Worm (Caenorhabditis elegans) whole organism, L4 larva: ENCODE results near the gene B0334.20.
A peak's percentile ranks its signal among the peaks of the same experiment; 100 is the strongest.

ENCODE experiments used
- F10B5.3 ChIP-seq: sonication (generic microtip); optimal IDR thresholded peaks from 2 replicates; lab custom pipeline; 2016; ENCODE audit warnings: mild to moderate bottlenecking, missing genetic modification characterization, missing compliant biosample characterization
- F26F4.8 ChIP-seq: fragments of 200-800 bp; sonication (Bioruptor generic); conservative IDR thresholded peaks from 2 replicates; pipeline ENCODE4 v1.3.6; 2022; ENCODE audit warnings: missing genetic modification characterization, missing compliant biosample characterization
- F44E2.7 ChIP-seq: fragments of 200-800 bp; sonication (Bioruptor generic); IDR thresholded peaks from 2 replicates; pipeline ENCODE4 v2.1.2; 2022; ENCODE audit warnings: missing genetic modification characterization, missing compliant biosample characterization
- T20F7.1 ChIP-seq: fragments of 200-800 bp; sonication (Bioruptor generic); optimal IDR thresholded peaks from 2 replicates; lab custom pipeline; 2018; ENCODE audit warnings: mild to moderate bottlenecking, missing genetic modification characterization, missing compliant biosample characterization
- Y5F2A.4 ChIP-seq: fragments of 200-800 bp; sonication (Bioruptor generic); optimal IDR thresholded peaks from 2 replicates; lab custom pipeline; 2018; ENCODE audit warnings: mild to moderate bottlenecking, missing genetic modification characterization, missing compliant biosample characterization
- ZK546.5 ChIP-seq, 2 experiments: sonication (generic microtip); optimal IDR thresholded peaks; 2 replicates each; lab custom pipeline; 2017; ENCODE audit warnings: missing biosample characterization in 2 of 2, missing genetic modification characterization in 2 of 2
- ama-1 ChIP-seq: fragments of 150-350 bp; optimal IDR thresholded peaks from 2 replicates; lab custom pipeline; 2014; ENCODE audit warnings: inconsistent platforms, mixed read lengths
- ceh-62 ChIP-seq: sonication (generic microtip); optimal IDR thresholded peaks from 2 replicates; lab custom pipeline; 2017; ENCODE audit warnings: missing biosample characterization, missing genetic modification characterization
- ceh-82 ChIP-seq: sonication (generic microtip); optimal IDR thresholded peaks from 2 replicates; lab custom pipeline; 2017; ENCODE audit warnings: missing biosample characterization, missing genetic modification characterization
- ctbp-1 ChIP-seq: fragments of 200-800 bp; sonication (Bioruptor generic); IDR thresholded peaks from 2 replicates; pipeline ENCODE4 v1.3.6; 2022; ENCODE audit warnings: missing genetic modification reagents, missing genetic modification characterization, missing compliant biosample characterization
- daf-16 ChIP-seq, 3 experiments: sonication (generic microtip); optimal IDR thresholded peaks; 2 replicates each; lab custom pipeline; 2016 to 2017; ENCODE audit warnings: missing genetic modification characterization in 3 of 3, missing genetic modification reagents in 3 of 3, mild to moderate bottlenecking in 2 of 3, missing compliant biosample characterization in 2 of 3, missing biosample characterization in 1 of 3, moderate library complexity in 1 of 3
- daf-8 ChIP-seq: fragments of 200-800 bp; sonication (Bioruptor generic); IDR thresholded peaks from 2 replicates; pipeline ENCODE4 v1.3.6; 2022; ENCODE audit warnings: missing genetic modification characterization, missing compliant biosample characterization
- dmd-6 ChIP-seq: fragments of 200-800 bp; sonication (Bioruptor generic); IDR thresholded peaks from 2 replicates; pipeline ENCODE4 v1.3.6; 2022; ENCODE audit warnings: missing genetic modification reagents, missing genetic modification characterization, missing compliant biosample characterization
- dmd-8 ChIP-seq: fragments of 200-800 bp; sonication (Bioruptor generic); IDR thresholded peaks from 2 replicates; pipeline ENCODE4 v1.3.6; 2022; ENCODE audit warnings: missing genetic modification characterization, missing compliant biosample characterization
- dmd-9 ChIP-seq: fragments of 200-800 bp; sonication (Bioruptor generic); IDR thresholded peaks from 2 replicates; pipeline ENCODE4 v1.3.6; 2022; ENCODE audit warnings: missing genetic modification reagents, missing genetic modification characterization, missing compliant biosample characterization
- dve-1 ChIP-seq: sonication (generic microtip); optimal IDR thresholded peaks from 2 replicates; lab custom pipeline; 2017; ENCODE audit warnings: antibody characterized with exemption, mild to moderate bottlenecking, missing genetic modification characterization, missing compliant biosample characterization; ENCODE audit not compliant: insufficient read depth
- hif-1 ChIP-seq, 2 experiments: sonication (generic microtip); optimal IDR thresholded peaks; 2 replicates each; lab custom pipeline; 2016 to 2017; ENCODE audit warnings: missing compliant biosample characterization in 2 of 2, missing genetic modification characterization in 2 of 2, missing genetic modification reagents in 2 of 2, missing genotype in 2 of 2, mild to moderate bottlenecking in 1 of 2
- hlh-11 ChIP-seq: fragments of 200-800 bp; sonication (Bioruptor generic); optimal IDR thresholded peaks from 2 replicates; lab custom pipeline; 2018; ENCODE audit warnings: mild to moderate bottlenecking, missing genetic modification characterization, missing compliant biosample characterization
- hlh-30 ChIP-seq: sonication (generic microtip); optimal IDR thresholded peaks from 2 replicates; lab custom pipeline; 2017; ENCODE audit warnings: antibody characterized with exemption, mild to moderate bottlenecking, missing genetic modification characterization, missing compliant biosample characterization; ENCODE audit not compliant: insufficient read depth
- lin-15B ChIP-seq: fragments of 150-350 bp; sonication (generic microtip); optimal IDR thresholded peaks from 3 replicates; lab custom pipeline; 2014; ENCODE audit warnings: missing biosample characterization, missing genetic modification characterization
- lin-29 ChIP-seq: fragments of 200-800 bp; sonication (Bioruptor generic); IDR thresholded peaks from 2 replicates; pipeline ENCODE4 v1.3.6; 2022; ENCODE audit warnings: missing genetic modification reagents, missing genetic modification characterization, missing compliant biosample characterization
- lsy-2 ChIP-seq, 2 experiments: fragments of 150-350 bp in 1 of 2; sonication (generic microtip) in 1 of 2; optimal IDR thresholded peaks; 2 replicates each; lab custom pipeline; 2014 to 2017; ENCODE audit warnings: missing biosample characterization in 2 of 2, missing genetic modification characterization in 2 of 2
- mdl-1 ChIP-seq, 2 experiments: fragments of 150-350 bp in 1 of 2; sonication (generic microtip) in 1 of 2; optimal IDR thresholded peaks; 2 replicates each; lab custom pipeline; 2014 to 2017; ENCODE audit warnings: missing biosample characterization in 2 of 2, missing genetic modification characterization in 2 of 2
- mep-1 ChIP-seq: fragments of 150-350 bp; sonication (generic microtip); optimal IDR thresholded peaks from 3 replicates; lab custom pipeline; 2014; ENCODE audit warnings: missing biosample characterization, missing genetic modification characterization
- mes-2 ChIP-seq: sonication (generic microtip); optimal IDR thresholded peaks from 2 replicates; lab custom pipeline; 2016; ENCODE audit warnings: missing genotype, mild to moderate bottlenecking, missing genetic modification characterization, missing compliant biosample characterization; ENCODE audit not compliant: poor library complexity, severe bottlenecking
- mxl-3 ChIP-seq: fragments of 200-800 bp; sonication (Bioruptor generic); optimal IDR thresholded peaks from 2 replicates; lab custom pipeline; 2018; ENCODE audit warnings: mild to moderate bottlenecking, missing genetic modification characterization, missing compliant biosample characterization
- nhr-10 ChIP-seq: fragments of 150-350 bp; optimal IDR thresholded peaks from 2 replicates; lab custom pipeline; 2014; ENCODE audit warnings: missing biosample characterization, missing genetic modification characterization
- nhr-111 ChIP-seq: fragments of 200-800 bp; sonication (Bioruptor generic); optimal IDR thresholded peaks from 2 replicates; lab custom pipeline; 2018; ENCODE audit warnings: mild to moderate bottlenecking, missing genetic modification characterization, missing compliant biosample characterization
- nhr-28 ChIP-seq: fragments of 150-350 bp; optimal IDR thresholded peaks from 2 replicates; lab custom pipeline; 2014; ENCODE audit warnings: missing biosample characterization, missing genetic modification characterization
- nhr-48 ChIP-seq: sonication (generic microtip); optimal IDR thresholded peaks from 2 replicates; lab custom pipeline; 2016; ENCODE audit warnings: mild to moderate bottlenecking, missing genetic modification characterization, missing compliant biosample characterization
- nhr-77 ChIP-seq: fragments of 150-350 bp; optimal IDR thresholded peaks from 2 replicates; lab custom pipeline; 2014; ENCODE audit warnings: missing biosample characterization, missing genetic modification characterization
- php-3 ChIP-seq: fragments of 200-800 bp; sonication (Bioruptor generic); IDR thresholded peaks from 2 replicates; pipeline ENCODE4 v1.3.6; 2022; ENCODE audit warnings: missing genetic modification reagents, missing genetic modification characterization, missing compliant biosample characterization
- pqm-1 ChIP-seq: sonication (generic microtip); optimal IDR thresholded peaks from 2 replicates; lab custom pipeline; 2017; ENCODE audit warnings: missing biosample characterization, missing genetic modification characterization
- saeg-2 ChIP-seq: fragments of 200-800 bp; sonication (Bioruptor generic); IDR thresholded peaks from 2 replicates; pipeline ENCODE4 v1.3.6; 2022; ENCODE audit warnings: missing genetic modification reagents, missing genetic modification characterization, missing compliant biosample characterization
- set-16 ChIP-seq: fragments of 200-800 bp; sonication (Bioruptor generic); IDR thresholded peaks from 2 replicates; pipeline ENCODE4 v1.3.6; 2022; ENCODE audit warnings: missing genetic modification reagents, missing genetic modification characterization, missing compliant biosample characterization
- skn-1 ChIP-seq: fragments of 150-350 bp; optimal IDR thresholded peaks from 2 replicates; lab custom pipeline; 2014; ENCODE audit warnings: missing biosample characterization, missing genetic modification characterization
- snpc-4 ChIP-seq: fragments of 150-350 bp; optimal IDR thresholded peaks from 2 replicates; lab custom pipeline; 2014; ENCODE audit warnings: missing biosample characterization, missing genetic modification characterization
- unc-39 ChIP-seq: sonication (generic microtip); optimal IDR thresholded peaks from 2 replicates; lab custom pipeline; 2017; ENCODE audit warnings: missing biosample characterization, missing genetic modification characterization
- unc-62 ChIP-seq, 3 experiments: fragments of 150-350 bp in 1 of 3; sonication (generic microtip); optimal IDR thresholded peaks in 2 of 3; peaks in 1 of 3; 1 replicate in 1 of 3; 2 replicates in 2 of 3; lab custom pipeline; 2014 to 2017; ENCODE audit warnings: missing biosample characterization in 3 of 3, missing genetic modification characterization in 3 of 3, missing genetic modification reagents in 3 of 3, missing genotype in 1 of 3
- zfp-3 ChIP-seq: fragments of 200-800 bp; sonication (Bioruptor generic); conservative IDR thresholded peaks from 2 replicates; pipeline ENCODE4 v1.3.6; 2022; ENCODE audit warnings: missing genetic modification reagents, missing genetic modification characterization, missing compliant biosample characterization
- zip-2 ChIP-seq: fragments of 150-350 bp; optimal IDR thresholded peaks from 2 replicates; lab custom pipeline; 2014; ENCODE audit warnings: missing biosample characterization, missing genetic modification characterization

B0334.20 gene

ce11 chrII:11472542-11472941 is 27.7 kb downstream of the B0334.20 start (continued):
- no peak for TF ChIP-seq ctbp-1 (GFP tag; lab: Robert Waterston, UW)
- TF ChIP-seq nhr-10, result peak; percentile 33
- TF ChIP-seq mdl-1 (tag; optimal IDR thresholded peaks at IDR 0.05; lab: Kevin White, UChicago), result peak; percentile 14 to 83
- TF ChIP-seq snpc-4 (tag; lab: Kevin White, UChicago), result no peak
- peak in 1 of 2 experiments; percentile 56 for TF ChIP-seq lsy-2 (tag; optimal IDR thresholded peaks at IDR 0.05; lab: Kevin White, UChicago)
- TF ChIP-seq dmd-8 (GFP tag; lab: Robert Waterston, UW), result no peak
- TF ChIP-seq F26F4.8 (GFP tag; lab: Robert Waterston, UW), result no peak
- no peak for TF ChIP-seq saeg-2

ce11 chrII:11471916-11472315 is 28.3 kb downstream of the B0334.20 start, which contains the start of gene mfn-1:
TSS of gene mfn-1 (minus strand) at chrII:11472016.
- TF ChIP-seq lin-29 (no peak), php-3 (GFP tag; lab: Robert Waterston, UW) (no peak), ceh-82 (no peak)

- no peak for TF ChIP-seq ZK546.5 (tag; optimal IDR thresholded peaks at IDR 0.05; lab: Kevin White, UChicago)
- peak in 1 of 2 experiments; percentile 49 for TF ChIP-seq hif-1 (tag; optimal IDR thresholded peaks at IDR 0.05; lab: Kevin White, UChicago)
- TF ChIP-seq dmd-6 (GFP tag; lab: Robert Waterston, UW), result peak; percentile 33; the same call in 1 of the 2 replicates
- no peak for TF ChIP-seq nhr-111
- peak; percentile 62 for TF ChIP-seq mep-1
- no peak for TF ChIP-seq F44E2.7
- TF ChIP-seq pqm-1 (tag; lab: Kevin White, UChicago), result peak; percentile 45
- peak; percentile 2 for TF ChIP-seq nhr-77
- no peak for TF ChIP-seq F10B5.3
- peak; percentile 53 for TF ChIP-seq hlh-11 (tag; lab: Kevin White, UChicago)
- TF ChIP-seq hlh-30 (tag; lab: Kevin White, UChicago), result peak; percentile 13
- TF ChIP-seq ama-1 (lab: Kevin White, UChicago), result peak; percentile 28
- TF ChIP-seq mes-2 (tag; lab: Kevin White, UChicago), result peak; percentile 11
- no peak for TF ChIP-seq lin-15B
- TF ChIP-seq ceh-62, result no peak
- no peak for TF ChIP-seq unc-39 (tag; lab: Kevin White, UChicago)
- TF ChIP-seq lsy-2 (tag; optimal IDR thresholded peaks at IDR 0.05; lab: Kevin White, UChicago), result no peak
- no peak for TF ChIP-seq dmd-9
- no peak for TF ChIP-seq Y5F2A.4
- TF ChIP-seq daf-16 (GFP tag; optimal IDR thresholded peaks at IDR 0.05; lab: Kevin White, UChicago), result no peak
- TF ChIP-seq daf-16 (tag; optimal IDR thresholded peaks at IDR 0.05; lab: Kevin White, UChicago), result peak; percentile 28
- TF ChIP-seq zfp-3 (GFP tag; lab: Robert Waterston, UW), result no peak
- no peak for TF ChIP-seq nhr-48
- TF ChIP-seq zip-2 (tag; lab: Kevin White, UChicago), result no peak
- no peak for TF ChIP-seq unc-62 (GFP tag; optimal IDR thresholded peaks at IDR 0.05 in 1 of 2; lab: Kevin White, UChicago)
- TF ChIP-seq unc-62 (tag; optimal IDR thresholded peaks at IDR 0.05; lab: Kevin White, UChicago), result no peak
- TF ChIP-seq set-16 (GFP tag; lab: Robert Waterston, UW), result no peak
- peak; percentile 7 for TF ChIP-seq dve-1 (tag; lab: Kevin White, UChicago)
- peak; percentile 98 for TF ChIP-seq nhr-28 (tag; lab: Kevin White, UChicago)
- no peak for TF ChIP-seq skn-1
- peak; percentile 26 for TF ChIP-seq T20F7.1 (GFP tag; lab: Kevin White, UChicago)
- peak in 1 of 2 experiments; percentile 12 for TF ChIP-seq mdl-1 (tag; optimal IDR thresholded peaks at IDR 0.05; lab: Kevin White, UChicago)
- TF ChIP-seq mxl-3 (GFP tag; lab: Kevin White, UChicago), result peak; percentile 49
- TF ChIP-seq daf-8 (GFP tag; lab: Robert Waterston, UW), result no peak
These were observed 30.6 kb downstream of the B0334.20 start, which contains the start of gene cisd-1 for ce11 chrII:11469574-11470108. TSS of gene cisd-1 (minus strand) at chrII:11469624.
